Fruit fly (Drosophila melanogaster): ENCODE measurements around the gene CG10352.

Gene CG10352

dm6 chrX:11905144-11905543 lies 28.2 kb upstream of the CG10352 start, which contains the start of gene Upf1 (continued):
- peak; percentile 49 for TF ChIP-seq HmgZ (tag; optimal IDR thresholded peaks at IDR 0.05)
- TF ChIP-seq Side (GFP tag; optimal IDR thresholded peaks at IDR 0.05) = no peak
- TF ChIP-seq CG18764 (GFP tag; optimal IDR thresholded peaks at IDR 0.05) = no peak
- peak; percentile 81 for TF ChIP-seq Dref (GFP tag; IDR thresholded peaks at IDR 0.05)
- TF ChIP-seq dm (GFP tag; optimal IDR thresholded peaks at IDR 0.05) = peak; percentile 15
- TF ChIP-seq CG10321 (GFP tag; IDR thresholded peaks at IDR 0.05) = no peak
- TF ChIP-seq CG15601 (tag; optimal IDR thresholded peaks at IDR 0.05) = no peak
- no peak for TF ChIP-seq Mrtf (GFP tag; IDR thresholded peaks at IDR 0.05)
- TF ChIP-seq wdn (GFP tag; IDR thresholded peaks at IDR 0.05) = no peak
- no peak for TF ChIP-seq CG7928 (GFP tag; optimal IDR thresholded peaks at IDR 0.05)
- peak; percentile 90 for TF ChIP-seq Scr (GFP tag; IDR thresholded peaks at IDR 0.05; ENCODE audit: partially characterized antibody)
- TF ChIP-seq lov (optimal IDR thresholded peaks at IDR 0.05) = no peak
- no peak for TF ChIP-seq lov (GFP tag; IDR thresholded peaks at IDR 0.05)
- no peak for TF ChIP-seq hth (optimal IDR thresholded peaks at IDR 0.05)
- TF ChIP-seq lab (GFP tag; optimal IDR thresholded peaks at IDR 0.05) = no peak
- TF ChIP-seq CG17568 (GFP tag; optimal IDR thresholded peaks at IDR 0.05) = no peak
- peak; percentile 79 for TF ChIP-seq CG2129 (GFP tag; IDR thresholded peaks at IDR 0.05; ENCODE audit: partially characterized antibody)
- no peak for TF ChIP-seq Atf3 (GFP tag; optimal IDR thresholded peaks at IDR 0.05)
- TF ChIP-seq Pdp1 (GFP tag; optimal IDR thresholded peaks at IDR 0.05) = no peak
- no peak for TF ChIP-seq CoRest (tag; optimal IDR thresholded peaks at IDR 0.05)
- TF ChIP-seq Deaf1 (tag; optimal IDR thresholded peaks at IDR 0.05) = no peak
- TF ChIP-seq danr (GFP tag; IDR thresholded peaks at IDR 0.05) = no peak
- TF ChIP-seq CG34422 (GFP tag; IDR thresholded peaks at IDR 0.05) = peak; percentile 26; the same call in 2 of the 3 replicates
- TF ChIP-seq kay (GFP tag; optimal IDR thresholded peaks at IDR 0.05) = no peak
- TF ChIP-seq Doc3 (GFP tag; IDR thresholded peaks at IDR 0.05; ENCODE audit: partially characterized antibody) = peak; percentile 83
- no peak for TF ChIP-seq cwo (GFP tag; optimal IDR thresholded peaks at IDR 0.05)
- no peak for TF ChIP-seq Mes4 (GFP tag; optimal IDR thresholded peaks at IDR 0.05)
- TF ChIP-seq Hr39 (optimal IDR thresholded peaks at IDR 0.05) = no peak
- TF ChIP-seq tio (GFP tag; optimal IDR thresholded peaks at IDR 0.05) = no peak
- TF ChIP-seq gt (GFP tag; IDR thresholded peaks at IDR 0.05) = no peak
- peak; percentile 90 for TF ChIP-seq CG13287 (GFP tag; IDR thresholded peaks at IDR 0.05; ENCODE audit: partially characterized antibody)
- no peak for TF ChIP-seq CG31388 (GFP tag; optimal IDR thresholded peaks at IDR 0.05)
- no peak for TF ChIP-seq CG12769 (tag; optimal IDR thresholded peaks at IDR 0.05)
- TF ChIP-seq shn (GFP tag; optimal IDR thresholded peaks at IDR 0.05) = no peak
- no peak for TF ChIP-seq sqz (GFP tag; optimal IDR thresholded peaks at IDR 0.05)
- TF ChIP-seq Fer1 (GFP tag; optimal IDR thresholded peaks at IDR 0.05) = no peak
- TF ChIP-seq stwl (tag; optimal IDR thresholded peaks at IDR 0.05) = peak; percentile 70
- TF ChIP-seq Dfd (GFP tag; optimal IDR thresholded peaks at IDR 0.05) = no peak
- no peak for TF ChIP-seq CG7357 (GFP tag; IDR thresholded peaks at IDR 0.05)
- TF ChIP-seq klu (GFP tag; IDR thresholded peaks at IDR 0.05) = no peak
- TF ChIP-seq CG7786 (GFP tag; optimal IDR thresholded peaks at IDR 0.05) = no peak
- TF ChIP-seq CG17186 (GFP tag; optimal IDR thresholded peaks at IDR 0.05) = peak; percentile 22
- no peak for TF ChIP-seq abd-A (tag; optimal IDR thresholded peaks at IDR 0.05)
- no peak for TF ChIP-seq CG7372 (GFP tag; IDR thresholded peaks at IDR 0.05)
- peak; percentile 36 for TF ChIP-seq Ets97D (GFP tag; optimal IDR thresholded peaks at IDR 0.05)
- no peak for TF ChIP-seq nmo (GFP tag; optimal IDR thresholded peaks at IDR 0.05)
- TF ChIP-seq Trl (optimal IDR thresholded peaks at IDR 0.05) = no peak
- no peak for TF ChIP-seq Trl (GFP tag; optimal IDR thresholded peaks at IDR 0.05)
- TF ChIP-seq CG2199 (GFP tag; IDR thresholded peaks at IDR 0.05) = no peak
- TF ChIP-seq fd102C (GFP tag; optimal IDR thresholded peaks at IDR 0.05) = no peak
- peak; percentile 12 for TF ChIP-seq Sin3A (optimal IDR thresholded peaks at IDR 0.05)
- TF ChIP-seq CG34224 (GFP tag; IDR thresholded peaks at IDR 0.05; ENCODE audit: partially characterized antibody) = peak; percentile 87
- TF ChIP-seq CG9609 (GFP tag; optimal IDR thresholded peaks at IDR 0.05) = no peak

All from whole organism, embryonic.